Worm (Caenorhabditis elegans): ENCODE results near the gene lgc-42.

Gene lgc-42

ce11 chrIII:1969802-1970201 lies 27.9 kb upstream of the lgc-42 start, which contains the start of gene moa-1:
TSS of gene moa-1 (minus strand) at chrIII:1969902.
- no peak for TF ChIP-seq ceh-58 (GFP tag; IDR thresholded peaks at IDR 0.05)
- TF ChIP-seq cebp-1 (GFP tag; IDR thresholded peaks at IDR 0.05): no peak
- no peak for TF ChIP-seq cebp-1 (tag; optimal IDR thresholded peaks at IDR 0.05)
- TF ChIP-seq Y95B8A.8 (GFP tag; IDR thresholded peaks at IDR 0.05): no peak
- no peak for TF ChIP-seq K11D2.4 (GFP tag; IDR thresholded peaks at IDR 0.05)

ce11 chrIII:1970433-1970832 lies 27.2 kb upstream of the lgc-42 start, which contains the start of gene R155.5:
TSS of gene R155.5 (minus strand) at chrIII:1970533.
- no peak for TF ChIP-seq ztf-3 (GFP tag; optimal IDR thresholded peaks at IDR 0.05)
- no peak for TF ChIP-seq nhr-120 (GFP tag; IDR thresholded peaks at IDR 0.05)
- TF ChIP-seq T07F8.4 (tag; optimal IDR thresholded peaks at IDR 0.05): no peak
- TF ChIP-seq akir-1 (GFP tag; optimal IDR thresholded peaks at IDR 0.05): no peak
- TF ChIP-seq pha-4 (tag; optimal IDR thresholded peaks at IDR 0.05): no peak
- TF ChIP-seq ztf-6 (GFP tag; IDR thresholded peaks at IDR 0.05): no peak
- TF ChIP-seq egrh-3 (GFP tag; IDR thresholded peaks at IDR 0.05): no peak
- TF ChIP-seq die-1 (tag; optimal IDR thresholded peaks at IDR 0.05): no peak
- TF ChIP-seq tbp1 (GFP tag; optimal IDR thresholded peaks at IDR 0.05): no peak
- no peak for TF ChIP-seq snpc-3.4 (tag; optimal IDR thresholded peaks at IDR 0.05)
- TF ChIP-seq dox-1 (GFP tag; IDR thresholded peaks at IDR 0.05): no peak
- no peak for TF ChIP-seq lsy-27 (tag; optimal IDR thresholded peaks at IDR 0.05; ENCODE audit: borderline replicate concordance, insufficient read depth)
- no peak for TF ChIP-seq F49E8.2 (tag; optimal IDR thresholded peaks at IDR 0.05; ENCODE audit: insufficient read depth)
- no peak for TF ChIP-seq F52B5.7 (tag; optimal IDR thresholded peaks at IDR 0.05)
- TF ChIP-seq mes-4 (tag; optimal IDR thresholded peaks at IDR 0.05): no peak

- TF ChIP-seq zfh-2 (GFP tag; conservative IDR thresholded peaks at IDR 0.05): peak; percentile 82
- no peak for TF ChIP-seq ceh-79 (tag; optimal IDR thresholded peaks at IDR 0.05)
- TF ChIP-seq sea-2 (GFP tag; IDR thresholded peaks at IDR 0.05): 0 out of 2 replicates have a peak, but pooled peaks have one; percentile 17
These were observed 21.7 kb upstream of the lgc-42 start for ce11 chrIII:1975992-1976391.

- no peak for TF ChIP-seq sdz-38 (tag; optimal IDR thresholded peaks at IDR 0.05)
- no peak for TF ChIP-seq aptf-3 (GFP tag; IDR thresholded peaks at IDR 0.05)
- TF ChIP-seq F49E8.2 (tag; optimal IDR thresholded peaks at IDR 0.05; ENCODE audit: insufficient read depth): no peak
- no peak for TF ChIP-seq snpc-3.4 (tag; optimal IDR thresholded peaks at IDR 0.05)
These were observed 21.0 kb upstream of the lgc-42 start, which contains the start of gene R155.3 for ce11 chrIII:1976642-1977041. TSS of gene R155.3 (minus strand) at chrIII:1976742.

ce11 chrIII:1977424-1977823 lies 20.2 kb upstream of the lgc-42 start:
- no peak for TF ChIP-seq Y79H2A.3 (GFP tag; conservative IDR thresholded peaks at IDR 0.05)
- no peak for TF ChIP-seq F57A8.1 (GFP tag; optimal IDR thresholded peaks at IDR 0.05)
- TF ChIP-seq attf-5 (GFP tag; optimal IDR thresholded peaks at IDR 0.05): no peak
- TF ChIP-seq akir-1 (GFP tag; optimal IDR thresholded peaks at IDR 0.05): no peak
- no peak for TF ChIP-seq F10E7.11 (tag; optimal IDR thresholded peaks at IDR 0.05)
- TF ChIP-seq bed-1 (GFP tag; IDR thresholded peaks at IDR 0.05): no peak
- TF ChIP-seq unc-62 (GFP tag; optimal IDR thresholded peaks at IDR 0.05): no peak
- no peak for TF ChIP-seq nhr-27 (tag; optimal IDR thresholded peaks at IDR 0.05)
- no peak for TF ChIP-seq hsf-1 (GFP tag; IDR thresholded peaks at IDR 0.05)
- TF ChIP-seq dpl-1 (GFP tag; optimal IDR thresholded peaks at IDR 0.05): no peak
- no peak for TF ChIP-seq madf-10 (tag; optimal IDR thresholded peaks at IDR 0.05)
